Worm (Caenorhabditis elegans) whole organism, young adult: ENCODE measurements around the gene fbxa-10.
A peak's percentile ranks its signal among the peaks of the same experiment; 100 is the strongest.

Experiments used
- B0035.1 ChIP-seq: sonication (generic microtip); optimal IDR thresholded peaks from 2 replicates; lab custom pipeline; 2016; ENCODE audit warnings: missing genetic modification characterization, mild to moderate bottlenecking, missing compliant biosample characterization, missing genotype, missing genetic modification reagents
- B0336.3 ChIP-seq: fragments of 200-800 bp; sonication (Bioruptor generic); IDR thresholded peaks from 2 replicates; pipeline ENCODE4 v1.3.6; 2022; ENCODE audit warnings: missing genetic modification characterization, missing compliant biosample characterization
- C17E4.6 ChIP-seq: fragments of 200-800 bp; sonication (Bioruptor generic); IDR thresholded peaks from 2 replicates; pipeline ENCODE4 v1.3.6; 2022; ENCODE audit warnings: missing genetic modification reagents, missing genetic modification characterization, missing compliant biosample characterization
- F49E8.2 ChIP-seq: sonication (generic microtip); optimal IDR thresholded peaks from 3 replicates; lab custom pipeline; 2017; ENCODE audit warnings: missing genetic modification characterization, mild to moderate bottlenecking, missing compliant biosample characterization, antibody characterized with exemption, moderate library complexity; ENCODE audit not compliant: insufficient read depth
- K12H6.12 ChIP-seq: fragments of 200-800 bp; sonication (Bioruptor generic); optimal IDR thresholded peaks from 2 replicates; lab custom pipeline; 2018; ENCODE audit warnings: mild to moderate bottlenecking, missing genetic modification characterization, missing compliant biosample characterization
- Y53G8AR.9 ChIP-seq: fragments of 200-800 bp; sonication (Bioruptor generic); conservative IDR thresholded peaks from 2 replicates; pipeline ENCODE4 v1.3.6; 2022; ENCODE audit warnings: missing genetic modification reagents, missing genetic modification characterization, missing compliant biosample characterization
- bed-1 ChIP-seq: fragments of 200-800 bp; sonication (Bioruptor generic); IDR thresholded peaks from 2 replicates; pipeline ENCODE4 v1.3.6; 2022; ENCODE audit warnings: missing genetic modification reagents, missing genetic modification characterization, missing compliant biosample characterization
- bed-2 ChIP-seq: fragments of 200-800 bp; sonication (Bioruptor generic); IDR thresholded peaks from 2 replicates; pipeline ENCODE4 v1.3.6; 2022; ENCODE audit warnings: missing genetic modification reagents, missing genetic modification characterization, missing compliant biosample characterization
- ceh-100 ChIP-seq: fragments of 200-800 bp; sonication (Bioruptor generic); IDR thresholded peaks from 2 replicates; pipeline ENCODE4 v1.3.6; 2022; ENCODE audit warnings: missing genetic modification reagents, missing genetic modification characterization, missing compliant biosample characterization
- ceh-40 ChIP-seq: fragments of 200-800 bp; sonication (Bioruptor generic); IDR thresholded peaks from 2 replicates; pipeline ENCODE4 v1.3.6; 2022; ENCODE audit warnings: missing genetic modification characterization, missing compliant biosample characterization
- chd-7 ChIP-seq: sonication (generic microtip); optimal IDR thresholded peaks from 2 replicates; lab custom pipeline; 2016; ENCODE audit warnings: mild to moderate bottlenecking, missing genetic modification characterization, moderate library complexity, missing compliant biosample characterization
- die-1 ChIP-seq: sonication (generic microtip); optimal IDR thresholded peaks from 2 replicates; lab custom pipeline; 2016; ENCODE audit warnings: missing genotype, mild to moderate bottlenecking, missing genetic modification characterization, missing compliant biosample characterization
- efl-1 ChIP-seq: fragments of 150-350 bp; optimal IDR thresholded peaks from 2 replicates; lab custom pipeline; 2014; ENCODE audit warnings: missing biosample characterization, missing genetic modification reagents, missing genetic modification characterization
- egl-18 ChIP-seq: fragments of 200-800 bp; sonication (Bioruptor generic); IDR thresholded peaks from 2 replicates; pipeline ENCODE4 v1.3.6; 2022; ENCODE audit warnings: missing genetic modification reagents, missing genetic modification characterization, missing compliant biosample characterization
- hlh-12 ChIP-seq: sonication (generic microtip); optimal IDR thresholded peaks from 2 replicates; lab custom pipeline; 2016; ENCODE audit warnings: missing genetic modification characterization, missing compliant biosample characterization
- hmg-1.2 ChIP-seq: fragments of 200-800 bp; sonication (Bioruptor generic); IDR thresholded peaks from 2 replicates; pipeline ENCODE4 v1.3.6; 2022; ENCODE audit warnings: missing genetic modification reagents, missing genetic modification characterization, missing compliant biosample characterization
- hmg-20 ChIP-seq: fragments of 200-800 bp; sonication (Bioruptor generic); IDR thresholded peaks from 2 replicates; pipeline ENCODE4 v1.3.6; 2022; ENCODE audit warnings: missing genetic modification reagents, missing genetic modification characterization, missing compliant biosample characterization
- lin-40 ChIP-seq: sonication (generic microtip); optimal IDR thresholded peaks from 2 replicates; lab custom pipeline; 2016; ENCODE audit warnings: missing genetic modification characterization, mild to moderate bottlenecking, missing compliant biosample characterization, missing genotype, missing genetic modification reagents
- lsl-1 ChIP-seq: fragments of 200-800 bp; sonication (Bioruptor generic); optimal IDR thresholded peaks from 2 replicates; lab custom pipeline; 2018; ENCODE audit warnings: mild to moderate bottlenecking, missing genetic modification characterization, moderate library complexity, missing compliant biosample characterization
- madf-3 ChIP-seq: fragments of 200-800 bp; sonication (Bioruptor generic); IDR thresholded peaks from 2 replicates; pipeline ENCODE4 v1.3.6; 2022; ENCODE audit warnings: missing genetic modification reagents, missing genetic modification characterization, missing compliant biosample characterization
- mel-28 ChIP-seq: sonication (generic microtip); optimal IDR thresholded peaks from 2 replicates; lab custom pipeline; 2016; ENCODE audit warnings: borderline replicate concordance, mild to moderate bottlenecking, missing genetic modification characterization, missing compliant biosample characterization
- nfyb-1 ChIP-seq: fragments of 200-800 bp; sonication (Bioruptor generic); IDR thresholded peaks from 2 replicates; pipeline ENCODE4 v1.3.6; 2022; ENCODE audit warnings: missing genetic modification reagents, missing genetic modification characterization, missing compliant biosample characterization
- nhr-179 ChIP-seq: sonication (generic microtip); optimal IDR thresholded peaks from 2 replicates; lab custom pipeline; 2016; ENCODE audit warnings: mild to moderate bottlenecking, missing genetic modification characterization, missing compliant biosample characterization
- nhr-90 ChIP-seq: sonication (generic microtip); optimal IDR thresholded peaks from 2 replicates; lab custom pipeline; 2016; ENCODE audit warnings: missing genotype, mild to moderate bottlenecking, missing genetic modification characterization, missing compliant biosample characterization
- pbrm-1 ChIP-seq: fragments of 200-800 bp; sonication (Bioruptor generic); IDR thresholded peaks from 2 replicates; pipeline ENCODE4 v1.3.6; 2022; ENCODE audit warnings: missing genetic modification reagents, missing genetic modification characterization, missing compliant biosample characterization
- rcor-1 ChIP-seq: fragments of 200-800 bp; sonication (Bioruptor generic); IDR thresholded peaks from 2 replicates; pipeline ENCODE4 v1.3.6; 2022; ENCODE audit warnings: missing genetic modification reagents, missing genetic modification characterization, missing compliant biosample characterization
- snpc-4 ChIP-seq, 5 experiments: fragments of 150-350 bp in 1 of 5; sonication (generic microtip) in 4 of 5; optimal IDR thresholded peaks; 2 replicates each; lab custom pipeline; 2014 to 2018; ENCODE audit warnings: missing genetic modification characterization in 5 of 5, missing biosample characterization in 3 of 5, antibody characterized with exemption in 2 of 5, mild to moderate bottlenecking in 2 of 5, missing compliant biosample characterization in 2 of 5, missing genotype in 2 of 5, moderate library complexity in 2 of 5, missing genetic modification reagents in 1 of 5
- somi-1 ChIP-seq: fragments of 200-800 bp; sonication (Bioruptor generic); optimal IDR thresholded peaks from 2 replicates; lab custom pipeline; 2018; ENCODE audit warnings: mild to moderate bottlenecking, missing genetic modification characterization, missing compliant biosample characterization
- sptf-2 ChIP-seq: fragments of 200-800 bp; sonication (Bioruptor generic); optimal IDR thresholded peaks from 2 replicates; lab custom pipeline; 2018; ENCODE audit warnings: mild to moderate bottlenecking, missing genetic modification characterization, missing compliant biosample characterization
- unc-130 ChIP-seq: sonication (generic microtip); optimal IDR thresholded peaks from 2 replicates; lab custom pipeline; 2016; ENCODE audit warnings: missing genetic modification reagents, missing genetic modification characterization, missing compliant biosample characterization
- zfh-2 ChIP-seq: fragments of 200-800 bp; sonication (Bioruptor generic); conservative IDR thresholded peaks from 2 replicates; pipeline ENCODE4 v1.3.6; 2022; ENCODE audit warnings: missing genetic modification reagents, missing genetic modification characterization, missing compliant biosample characterization
- ztf-22 ChIP-seq: fragments of 200-800 bp; sonication (Bioruptor generic); optimal IDR thresholded peaks from 2 replicates; lab custom pipeline; 2018; ENCODE audit warnings: mild to moderate bottlenecking, missing genetic modification characterization, moderate library complexity, missing compliant biosample characterization
- ztf-25 ChIP-seq: fragments of 200-800 bp; sonication (Bioruptor generic); IDR thresholded peaks from 2 replicates; pipeline ENCODE4 v1.3.6; 2022; ENCODE audit warnings: missing genetic modification reagents, missing genetic modification characterization, missing compliant biosample characterization
- ztf-26 ChIP-seq: sonication (generic microtip); optimal IDR thresholded peaks from 2 replicates; lab custom pipeline; 2017; ENCODE audit warnings: missing genetic modification characterization, missing compliant biosample characterization

fbxa-10 gene

DNA sequence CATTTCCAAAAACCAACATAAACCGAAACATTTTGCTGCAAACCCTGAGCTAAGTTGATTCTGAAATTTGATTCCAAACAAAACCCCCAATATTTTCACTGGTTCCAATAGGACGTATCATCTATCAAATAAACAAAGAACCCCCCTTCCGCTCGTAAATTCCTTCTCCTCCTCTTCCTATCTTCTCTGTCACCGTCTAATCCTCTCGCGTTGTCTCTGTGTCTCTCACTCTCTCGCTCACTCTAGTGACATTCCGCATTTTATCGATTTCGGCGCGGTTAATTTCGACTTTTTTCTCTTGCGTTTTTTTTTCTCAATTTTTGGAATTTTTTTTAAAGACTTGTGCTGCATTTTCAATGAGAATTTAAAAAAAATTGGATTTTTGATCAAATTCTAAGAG is 29.8 kb downstream of the fbxa-10 start:
- peak; percentile 80 for TF ChIP-seq hmg-1.2 (GFP tag; lab: Robert Waterston, UW)
- TF ChIP-seq snpc-4 (GFP tag; optimal IDR thresholded peaks at IDR 0.05; lab: Kevin White, UChicago), result no peak
- no peak for TF ChIP-seq snpc-4 (tag; optimal IDR thresholded peaks at IDR 0.05; lab: Kevin White, UChicago)
- 0 out of 2 replicates have a peak, but pooled peaks have one; percentile 7 for TF ChIP-seq nfyb-1 (GFP tag; lab: Robert Waterston, UW)
- no peak for TF ChIP-seq ztf-25

DNA sequence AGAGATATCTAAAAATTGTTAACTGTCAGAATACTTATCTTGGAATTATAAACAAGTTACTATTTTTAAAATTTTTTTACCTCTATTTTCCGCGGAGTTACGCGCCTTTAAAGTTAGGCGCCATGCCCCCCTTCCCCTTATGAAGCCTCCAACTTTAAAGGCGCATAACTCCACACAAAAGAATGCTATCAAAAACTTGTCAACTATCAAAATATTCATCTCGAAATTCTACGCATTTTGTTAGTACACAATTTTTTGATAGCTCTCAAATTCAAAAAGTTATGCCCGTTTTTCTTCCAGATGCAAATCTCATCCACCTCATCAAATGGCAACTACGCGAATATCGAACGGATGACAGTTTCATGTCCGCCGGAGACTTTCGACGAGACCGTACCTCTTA is 30.8 kb downstream of the fbxa-10 start, which contains the start of gene tbc-10:
TSS of gene tbc-10 (plus strand) at position 301 of the 400 bp plus-strand sequence.
- no peak for TF ChIP-seq bed-1 (GFP tag; lab: Robert Waterston, UW)
- no peak for TF ChIP-seq sptf-2
- no peak for TF ChIP-seq hlh-12
- TF ChIP-seq bed-2 (GFP tag; lab: Robert Waterston, UW), result no peak
- no peak for TF ChIP-seq ceh-100 (GFP tag; lab: Robert Waterston, UW)
- TF ChIP-seq nhr-90, result no peak
- TF ChIP-seq lin-40 (tag; lab: Kevin White, UChicago), result no peak
- no peak for TF ChIP-seq lsl-1 (GFP tag; lab: Kevin White, UChicago)
- TF ChIP-seq hmg-20 (GFP tag; lab: Robert Waterston, UW), result no peak
- TF ChIP-seq B0336.3, result no peak

ce11 chrIII:989558-989957 is 37.4 kb downstream of the fbxa-10 start:
- TF ChIP-seq zfh-2 (GFP tag; lab: Robert Waterston, UW) (0 out of 2 replicates have a peak, but pooled peaks have one; percentile 30), ceh-40 (no peak), madf-3 (GFP tag; lab: Robert Waterston, UW) (0 out of 2 replicates have a peak, but pooled peaks have one; percentile 28)

DNA sequence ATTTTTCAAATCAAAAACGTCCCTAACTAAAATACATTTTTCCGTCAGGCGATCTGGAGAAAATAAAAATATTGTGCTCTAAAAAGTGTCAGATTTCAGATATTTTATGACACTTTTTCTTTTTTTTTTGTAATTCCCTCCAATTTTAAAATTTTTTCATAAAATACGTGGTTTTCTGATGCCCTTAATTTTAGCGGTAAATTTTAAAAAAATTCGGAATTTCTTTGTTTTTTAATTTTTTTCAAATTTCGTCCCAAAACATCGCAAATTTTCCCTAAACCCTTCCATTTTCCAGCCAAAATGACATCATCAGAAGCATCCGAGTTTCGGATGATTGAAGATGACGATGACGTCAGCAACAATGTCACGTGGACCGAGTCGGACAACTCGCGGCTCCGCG is 39.4 kb downstream of the fbxa-10 start, which contains the start of gene trp-2:
TSS of gene trp-2 (plus strand) at position 301 of the 400 bp plus-strand sequence.
- TF ChIP-seq B0035.1 (tag; lab: Kevin White, UChicago) (no peak), egl-18 (GFP tag; lab: Robert Waterston, UW) (no peak), F49E8.2 (tag; lab: Kevin White, UChicago) (no peak), K12H6.12 (tag; lab: Kevin White, UChicago) (no peak), mel-28 (no peak), ztf-22 (GFP tag; lab: Kevin White, UChicago) (no peak), pbrm-1 (GFP tag; lab: Robert Waterston, UW) (no peak), rcor-1 (GFP tag; lab: Robert Waterston, UW) (no peak), C17E4.6 (GFP tag; lab: Robert Waterston, UW) (no peak), ztf-26 (no peak), efl-1 (no peak), nhr-90 (no peak), chd-7 (tag; lab: Kevin White, UChicago) (no peak), somi-1 (GFP tag; lab: Kevin White, UChicago) (no peak)
- TF ChIP-seq, all 124 proteins: peak for 0

DNA sequence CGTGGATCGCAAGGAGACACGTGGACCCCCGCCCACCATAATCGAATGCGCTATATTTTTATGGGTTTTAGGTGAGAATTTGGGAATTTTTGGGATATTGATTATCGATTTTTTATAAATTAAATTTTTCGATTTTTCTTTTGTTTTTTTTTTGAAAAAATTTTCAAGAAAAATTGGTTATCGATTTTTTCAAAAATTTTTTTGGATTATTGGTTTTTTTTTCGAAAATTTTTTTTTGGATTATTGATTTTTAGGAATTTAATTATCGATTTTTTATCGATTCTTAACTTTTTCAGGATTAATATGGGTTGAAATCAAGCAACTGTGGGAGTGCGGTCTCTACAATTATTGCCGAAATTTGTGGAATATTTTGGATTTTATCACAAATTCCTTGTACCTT is 44.4 kb downstream of the fbxa-10 start:
- TF ChIP-seq die-1, result no peak
- no peak for TF ChIP-seq unc-130 (GFP tag; lab: Kevin White, UChicago)
- TF ChIP-seq nhr-179 (tag; lab: Kevin White, UChicago), result no peak
- no peak for TF ChIP-seq snpc-4 (GFP tag; optimal IDR thresholded peaks at IDR 0.05; lab: Kevin White, UChicago)
- no peak for TF ChIP-seq snpc-4 (tag; optimal IDR thresholded peaks at IDR 0.05; lab: Kevin White, UChicago)
- TF ChIP-seq madf-3 (GFP tag; lab: Robert Waterston, UW), result no peak
- TF ChIP-seq Y53G8AR.9 (GFP tag; lab: Robert Waterston, UW), result no peak
- TF ChIP-seq hmg-20 (GFP tag; lab: Robert Waterston, UW), result no peak
